Worm (Caenorhabditis elegans) whole organism, L4 larva: Measurements from ENCODE around the gene C14F11.7.

Source experiments
- F44E2.7 ChIP-seq: fragments of 200-800 bp; sonication (Bioruptor generic); IDR thresholded peaks from 2 replicates; pipeline ENCODE4 v2.1.2; 2022; ENCODE audit warnings: missing genetic modification characterization, missing compliant biosample characterization
- ama-1 ChIP-seq: fragments of 150-350 bp; optimal IDR thresholded peaks from 2 replicates; lab custom pipeline; 2014; ENCODE audit warnings: inconsistent platforms, mixed read lengths
- attf-4 ChIP-seq: sonication (generic microtip); optimal IDR thresholded peaks from 3 replicates; lab custom pipeline; 2017; ENCODE audit warnings: missing biosample characterization, missing genetic modification characterization
- egl-27 ChIP-seq: sonication (generic microtip); optimal IDR thresholded peaks from 3 replicates; lab custom pipeline; 2017; ENCODE audit warnings: missing biosample characterization, missing genetic modification reagents, missing genetic modification characterization
- lin-39 ChIP-seq: fragments of 150-350 bp; optimal IDR thresholded peaks from 2 replicates; lab custom pipeline; 2014; ENCODE audit warnings: missing biosample characterization, missing genetic modification reagents, missing genetic modification characterization
- nhr-76 ChIP-seq: fragments of 150-350 bp; optimal IDR thresholded peaks from 2 replicates; lab custom pipeline; 2014; ENCODE audit warnings: missing biosample characterization, missing genetic modification characterization
- pqm-1 ChIP-seq: sonication (generic microtip); optimal IDR thresholded peaks from 2 replicates; lab custom pipeline; 2017; ENCODE audit warnings: missing biosample characterization, missing genetic modification characterization

- no peak for TF ChIP-seq nhr-76 (tag; lab: Kevin White, UChicago)
- no peak for TF ChIP-seq lin-39 (tag; lab: Kevin White, UChicago)
- TF ChIP-seq pqm-1 (tag; lab: Kevin White, UChicago), result no peak
- no peak for TF ChIP-seq attf-4 (tag; lab: Kevin White, UChicago)
- TF ChIP-seq F44E2.7 (GFP tag; lab: Robert Waterston, UW), result no peak
- TF ChIP-seq egl-27, result no peak
- no peak for TF ChIP-seq ama-1 (lab: Kevin White, UChicago)
Measured at ce11 chrX:6224841-6225240, 16.5 kb upstream of the C14F11.7 start.
